Fruit fly (Drosophila melanogaster): Measurements from ENCODE around the gene Edem1.

The Edem1 gene

DNA sequence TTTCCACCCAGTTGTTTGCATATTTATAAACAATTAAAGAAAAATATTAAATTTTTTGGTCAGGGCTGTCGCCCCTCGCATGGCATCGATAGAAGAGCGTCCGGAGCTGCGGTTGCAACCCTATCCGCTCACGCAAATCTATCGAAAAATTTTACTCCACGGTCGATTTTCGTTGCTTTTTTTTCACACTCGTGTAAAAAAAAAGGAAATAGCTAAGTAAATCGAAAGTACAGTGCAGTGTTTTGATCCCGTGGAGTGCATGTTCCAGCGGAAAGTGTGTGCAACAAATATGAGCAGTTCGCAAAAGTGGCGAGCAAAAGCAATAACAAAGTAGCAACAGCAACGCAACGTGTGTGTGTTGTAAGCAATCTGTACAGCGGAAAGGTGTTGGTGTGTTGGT lies at the start of gene Edem1, which contains the start of gene Rbcn-3B (continued):
- TF ChIP-seq psq (GFP tag; optimal IDR thresholded peaks at IDR 0.05): no peak
- no peak for TF ChIP-seq klu (GFP tag; IDR thresholded peaks at IDR 0.05)
- no peak for TF ChIP-seq wdn (GFP tag; IDR thresholded peaks at IDR 0.05)
- TF ChIP-seq Bgb (GFP tag; IDR thresholded peaks at IDR 0.05; ENCODE audit: partially characterized antibody): peak; percentile 38
- no peak for TF ChIP-seq CG18764 (GFP tag; optimal IDR thresholded peaks at IDR 0.05)
- no peak for TF ChIP-seq ERR (GFP tag; optimal IDR thresholded peaks at IDR 0.05)
- TF ChIP-seq Dfd (GFP tag; optimal IDR thresholded peaks at IDR 0.05): no peak
- no peak for TF ChIP-seq al (GFP tag; IDR thresholded peaks at IDR 0.05)
- TF ChIP-seq gt (GFP tag; IDR thresholded peaks at IDR 0.05): no peak
- no peak for TF ChIP-seq pb (GFP tag; optimal IDR thresholded peaks at IDR 0.05)
- peak; percentile 36 for TF ChIP-seq dm (GFP tag; optimal IDR thresholded peaks at IDR 0.05)
- TF ChIP-seq gsb (GFP tag; IDR thresholded peaks at IDR 0.05): no peak
- no peak for TF ChIP-seq CG3407 (GFP tag; optimal IDR thresholded peaks at IDR 0.05)
- TF ChIP-seq CG8765 (GFP tag; IDR thresholded peaks at IDR 0.05): no peak
- no peak for TF ChIP-seq CG6654 (GFP tag; optimal IDR thresholded peaks at IDR 0.05)
- TF ChIP-seq mam (GFP tag; optimal IDR thresholded peaks at IDR 0.05): no peak
- TF ChIP-seq HmgD (GFP tag; optimal IDR thresholded peaks at IDR 0.05): no peak
- no peak for TF ChIP-seq Dbx (GFP tag; IDR thresholded peaks at IDR 0.05)
- no peak for TF ChIP-seq sob (GFP tag; IDR thresholded peaks at IDR 0.05)
- no peak for TF ChIP-seq CG10543 (GFP tag; optimal IDR thresholded peaks at IDR 0.05)
- no peak for TF ChIP-seq CG10654 (GFP tag; optimal IDR thresholded peaks at IDR 0.05)
- TF ChIP-seq unc-4 (GFP tag; IDR thresholded peaks at IDR 0.05; ENCODE audit: partially characterized antibody): 0 out of 2 replicates have a peak, but pooled peaks have one; percentile 32
- no peak for TF ChIP-seq ci (GFP tag; IDR thresholded peaks at IDR 0.05)
- TF ChIP-seq CG13296 (GFP tag; optimal IDR thresholded peaks at IDR 0.05): no peak
- TF ChIP-seq sc (optimal IDR thresholded peaks at IDR 0.05): no peak
- no peak for TF ChIP-seq sc (GFP tag; optimal IDR thresholded peaks at IDR 0.05)
- peak; percentile 20 for TF ChIP-seq trem (tag; optimal IDR thresholded peaks at IDR 0.05)
- TF ChIP-seq Blimp-1 (GFP tag; optimal IDR thresholded peaks at IDR 0.05): no peak
- TF ChIP-seq Med (GFP tag): peak; percentile 61
- TF ChIP-seq gce (GFP tag; IDR thresholded peaks at IDR 0.05): no peak
- no peak for TF ChIP-seq jigr1 (GFP tag; IDR thresholded peaks at IDR 0.05)
- no peak for TF ChIP-seq CG7928 (GFP tag; optimal IDR thresholded peaks at IDR 0.05)
- no peak for TF ChIP-seq gfzf (GFP tag; optimal IDR thresholded peaks at IDR 0.05)
- no peak for TF ChIP-seq ewg (GFP tag; optimal IDR thresholded peaks at IDR 0.05)
- no peak for TF ChIP-seq CG14710 (tag; optimal IDR thresholded peaks at IDR 0.05)
- no peak for TF ChIP-seq CG4328 (GFP tag; optimal IDR thresholded peaks at IDR 0.05)
- no peak for TF ChIP-seq CG7987 (GFP tag; optimal IDR thresholded peaks at IDR 0.05)
- no peak for TF ChIP-seq CG8359 (GFP tag; optimal IDR thresholded peaks at IDR 0.05; ENCODE audit: borderline replicate concordance)
- TF ChIP-seq Gsc (GFP tag; IDR thresholded peaks at IDR 0.05): no peak
- TF ChIP-seq CG11085 (GFP tag; IDR thresholded peaks at IDR 0.05): no peak
- TF ChIP-seq CG11504 (tag; optimal IDR thresholded peaks at IDR 0.05): no peak
- no peak for TF ChIP-seq CG9437 (GFP tag; optimal IDR thresholded peaks at IDR 0.05)
- TF ChIP-seq CG11695 (GFP tag; IDR thresholded peaks at IDR 0.05): no peak
- no peak for TF ChIP-seq Hr3 (GFP tag; optimal IDR thresholded peaks at IDR 0.05)
- no peak for TF ChIP-seq grau (tag; optimal IDR thresholded peaks at IDR 0.05)
